Fruit fly (Drosophila melanogaster) whole organism, embryonic: ENCODE measurements around the gene Taf10.
A peak's percentile ranks its signal among the peaks of the same experiment; 100 is the strongest.

ENCODE experiments used
- CG10274 ChIP-seq: fragments of 200-800 bp; sonication (Bioruptor generic); optimal IDR thresholded peaks from 3 replicates; lab custom pipeline; 2017; ENCODE audit warnings: missing biosample characterization, mild to moderate bottlenecking, missing genetic modification characterization
- CG11398 ChIP-seq: fragments of 200-800 bp; sonication (Bioruptor generic); optimal IDR thresholded peaks from 2 replicates; lab custom pipeline; 2016; ENCODE audit warnings: missing biosample characterization, missing genetic modification characterization
- CG11723 ChIP-seq: fragments of 200-800 bp; sonication (Bioruptor generic); optimal IDR thresholded peaks from 2 replicates; lab custom pipeline; 2017; ENCODE audit warnings: missing biosample characterization, mild to moderate bottlenecking, missing genetic modification characterization
- CG12071 ChIP-seq: fragments of 200-800 bp; sonication (Bioruptor generic); optimal IDR thresholded peaks from 3 replicates; lab custom pipeline; 2018; ENCODE audit warnings: missing biosample characterization, mild to moderate bottlenecking, missing genetic modification characterization
- CG12219 ChIP-seq: fragments of 200-800 bp; sonication (Bioruptor generic); optimal IDR thresholded peaks from 3 replicates; lab custom pipeline; 2018; ENCODE audit warnings: missing biosample characterization, mild to moderate bottlenecking, missing genetic modification characterization
- CG15011 ChIP-seq: fragments of 200-800 bp; sonication (Bioruptor generic); optimal IDR thresholded peaks from 3 replicates; lab custom pipeline; 2018; ENCODE audit warnings: missing biosample characterization, mild to moderate bottlenecking, missing genetic modification characterization
- CG4328 ChIP-seq: fragments of 200-800 bp; sonication (Bioruptor generic); optimal IDR thresholded peaks from 3 replicates; lab custom pipeline; 2017; ENCODE audit warnings: missing biosample characterization, missing genetic modification reagents, missing genetic modification characterization
- CG4707 ChIP-seq: fragments of 200-800 bp; sonication (Bioruptor generic); optimal IDR thresholded peaks from 2 replicates; lab custom pipeline; 2018; ENCODE audit warnings: missing biosample characterization, mild to moderate bottlenecking, missing genetic modification characterization, moderate library complexity
- CG7357 ChIP-seq: fragments of 200-800 bp; sonication (Bioruptor generic); IDR thresholded peaks from 3 replicates; pipeline ENCODE4 v1.3.6; 2022; ENCODE audit warnings: missing biosample characterization, missing genetic modification characterization
- CG9727 ChIP-seq: fragments of 200-800 bp; sonication (Bioruptor generic); optimal IDR thresholded peaks from 3 replicates; lab custom pipeline; 2017; ENCODE audit warnings: missing biosample characterization, mild to moderate bottlenecking, missing genetic modification characterization
- Dfd ChIP-seq, 2 experiments: fragments of >200 bp; optimal IDR thresholded peaks; 2 replicates each; lab custom pipeline; 2017; ENCODE audit warnings: missing biosample characterization in 2 of 2, missing genetic modification characterization in 2 of 2
- Eip74EF ChIP-seq, 2 experiments: fragments of 200-800 bp in 1 of 2; fragments of >200 bp in 1 of 2; sonication (Bioruptor generic) in 1 of 2; optimal IDR thresholded peaks; 2 replicates each; lab custom pipeline; 2017 to 2019; ENCODE audit warnings: missing biosample characterization in 2 of 2, missing genetic modification characterization in 2 of 2, mild to moderate bottlenecking in 1 of 2, moderate library complexity in 1 of 2
- Fer2 ChIP-seq: fragments of 200-800 bp; sonication (Bioruptor generic); optimal IDR thresholded peaks from 2 replicates; lab custom pipeline; 2018; ENCODE audit warnings: missing biosample characterization, mild to moderate bottlenecking, missing genetic modification characterization, moderate library complexity
- H15 ChIP-seq: fragments of 200-800 bp; sonication (Bioruptor generic); IDR thresholded peaks from 3 replicates; pipeline ENCODE4 v1.3.6; 2022; ENCODE audit warnings: missing biosample characterization, missing genetic modification characterization
- HLH3B ChIP-seq: fragments of 200-800 bp; sonication (Bioruptor generic); IDR thresholded peaks from 2 replicates; pipeline ENCODE4 v1.3.6; 2022; ENCODE audit warnings: missing biosample characterization, missing genetic modification characterization
- Hey ChIP-seq: fragments of 200-800 bp; sonication (Bioruptor generic); optimal IDR thresholded peaks from 3 replicates; lab custom pipeline; 2018; ENCODE audit warnings: missing biosample characterization, mild to moderate bottlenecking, missing genetic modification characterization
- Hsf ChIP-seq: fragments of 200-800 bp; sonication (Bioruptor generic); optimal IDR thresholded peaks from 3 replicates; lab custom pipeline; 2016; ENCODE audit warnings: missing biosample characterization, missing genetic modification characterization
- Lim3 ChIP-seq: fragments of 200-800 bp; sonication (Bioruptor generic); IDR thresholded peaks from 2 replicates; pipeline ENCODE4 v1.3.6; 2022; ENCODE audit warnings: missing biosample characterization, missing genetic modification characterization
- Lpt ChIP-seq: fragments of >200 bp; optimal IDR thresholded peaks from 2 replicates; lab custom pipeline; 2018; ENCODE audit warnings: missing biosample characterization, missing genetic modification characterization
- Mrtf ChIP-seq: fragments of 200-800 bp; sonication (Bioruptor generic); IDR thresholded peaks from 3 replicates; pipeline ENCODE4 v1.3.6; 2022; ENCODE audit warnings: missing biosample characterization, missing genetic modification characterization
- Nf-YC ChIP-seq: fragments of 200-800 bp; optimal IDR thresholded peaks from 3 replicates; lab custom pipeline; 2019; ENCODE audit warnings: missing biosample characterization, mild to moderate bottlenecking, missing genetic modification characterization, moderate library complexity
- NfI ChIP-seq: fragments of 200-800 bp; sonication (Bioruptor generic); optimal IDR thresholded peaks from 3 replicates; lab custom pipeline; 2018; ENCODE audit warnings: missing biosample characterization, mild to moderate bottlenecking, missing genetic modification characterization, moderate library complexity
- Opbp ChIP-seq: fragments of 200-800 bp; sonication (Bioruptor generic); IDR thresholded peaks from 3 replicates; pipeline ENCODE4 v1.3.6; 2022; ENCODE audit warnings: missing biosample characterization, missing genetic modification characterization; ENCODE audit not compliant: partially characterized antibody
- Pdp1 ChIP-seq, 2 experiments: fragments of 200-800 bp; sonication (Bioruptor generic); optimal IDR thresholded peaks; 3 replicates each; lab custom pipeline; 2016; ENCODE audit warnings: missing biosample characterization in 2 of 2, missing genetic modification characterization in 2 of 2, mild to moderate bottlenecking in 1 of 2, moderate library complexity in 1 of 2
- Ssrp ChIP-seq: fragments of 200-800 bp; sonication (Bioruptor generic); optimal IDR thresholded peaks from 2 replicates; lab custom pipeline; 2018; ENCODE audit warnings: missing biosample characterization, mild to moderate bottlenecking, missing genetic modification characterization, moderate library complexity
- Stat92E ChIP-seq, 3 experiments: fragments of >200 bp in 2 of 3; fragments of 200-800 bp in 1 of 3; sonication (Bioruptor generic) in 1 of 3; optimal IDR thresholded peaks; 2 replicates each; lab custom pipeline; 2017 to 2019; ENCODE audit warnings: missing biosample characterization in 3 of 3, missing genetic modification characterization in 3 of 3, mild to moderate bottlenecking in 1 of 3, moderate library complexity in 1 of 3
- TFAM ChIP-seq: fragments of 200-800 bp; sonication (Bioruptor generic); optimal IDR thresholded peaks from 2 replicates; lab custom pipeline; 2017; ENCODE audit warnings: missing biosample characterization, missing genetic modification characterization, inconsistent platforms
- bigmax ChIP-seq: fragments of 200-800 bp; sonication (Bioruptor generic); optimal IDR thresholded peaks from 2 replicates; lab custom pipeline; 2018; ENCODE audit warnings: missing biosample characterization, mild to moderate bottlenecking, missing genetic modification characterization
- disco-r ChIP-seq: fragments of 200-800 bp; sonication (Bioruptor generic); optimal IDR thresholded peaks from 2 replicates; lab custom pipeline; 2016; ENCODE audit warnings: missing biosample characterization, missing genetic modification characterization
- dmrt99B ChIP-seq: fragments of 200-800 bp; sonication (Bioruptor generic); optimal IDR thresholded peaks from 2 replicates; lab custom pipeline; 2018; ENCODE audit warnings: missing biosample characterization, mild to moderate bottlenecking, missing genetic modification characterization, moderate library complexity
- her ChIP-seq: fragments of 200-800 bp; sonication (Bioruptor generic); optimal IDR thresholded peaks from 2 replicates; lab custom pipeline; 2016; ENCODE audit warnings: missing biosample characterization, missing genetic modification characterization
- hkb ChIP-seq, 2 experiments: fragments of 200-800 bp in 1 of 2; fragments of >200 bp in 1 of 2; sonication (Bioruptor generic) in 1 of 2; IDR thresholded peaks in 1 of 2; optimal IDR thresholded peaks in 1 of 2; 2 replicates each; pipeline versions ENCODE4 v1.3.6 to Lab custom; 2017 to 2022; ENCODE audit warnings: missing biosample characterization in 1 of 2, missing genetic modification characterization in 1 of 2
- ind ChIP-seq: fragments of 200-800 bp; sonication (Bioruptor generic); optimal IDR thresholded peaks from 3 replicates; lab custom pipeline; 2016; ENCODE audit warnings: missing biosample characterization, missing genetic modification characterization
- kah ChIP-seq: fragments of 200-800 bp; sonication (Bioruptor generic); optimal IDR thresholded peaks from 2 replicates; lab custom pipeline; 2018; ENCODE audit warnings: missing biosample characterization, mild to moderate bottlenecking, missing genetic modification characterization
- peb ChIP-seq: fragments of 200-800 bp; sonication (Bioruptor generic); IDR thresholded peaks from 2 replicates; pipeline ENCODE4 v1.3.6; 2022; ENCODE audit warnings: missing biosample characterization, missing genetic modification characterization
- pzg ChIP-seq: fragments of 200-800 bp; sonication (Bioruptor generic); optimal IDR thresholded peaks from 3 replicates; lab custom pipeline; 2018; ENCODE audit warnings: missing biosample characterization, mild to moderate bottlenecking, missing genetic modification characterization, moderate library complexity
- ranshi ChIP-seq: fragments of 200-800 bp; sonication (Bioruptor generic); IDR thresholded peaks from 2 replicates; pipeline ENCODE4 v1.3.6; 2022; ENCODE audit warnings: missing biosample characterization, missing genetic modification characterization
- row ChIP-seq: fragments of 200-800 bp; sonication (Bioruptor generic); IDR thresholded peaks from 3 replicates; pipeline ENCODE4 v1.3.6; 2022; ENCODE audit warnings: missing biosample characterization, missing genetic modification characterization
- sc ChIP-seq, 3 experiments: fragments of >200 bp in 2 of 3; fragments of 200-800 bp in 1 of 3; sonication (Bioruptor generic) in 1 of 3; optimal IDR thresholded peaks; 2 replicates in 2 of 3; 3 replicates in 1 of 3; lab custom pipeline; 2017; ENCODE audit warnings: mild to moderate bottlenecking in 1 of 3, missing biosample characterization in 1 of 3, missing genetic modification characterization in 1 of 3, missing genetic modification reagents in 1 of 3
- schlank ChIP-seq: fragments of 200-800 bp; sonication (Bioruptor generic); optimal IDR thresholded peaks from 2 replicates; lab custom pipeline; 2018; ENCODE audit warnings: missing biosample characterization, mild to moderate bottlenecking, missing genetic modification characterization
- shn ChIP-seq: fragments of 200-800 bp; sonication (Bioruptor generic); optimal IDR thresholded peaks from 3 replicates; lab custom pipeline; 2016; ENCODE audit warnings: missing biosample characterization, missing genetic modification characterization
- sisA ChIP-seq: fragments of 200-800 bp; sonication (Bioruptor generic); IDR thresholded peaks from 2 replicates; pipeline ENCODE4 v1.3.6; 2022; ENCODE audit warnings: missing biosample characterization, missing genetic modification characterization
- sna ChIP-seq: fragments of 200-800 bp; sonication (Bioruptor generic); IDR thresholded peaks from 2 replicates; pipeline ENCODE4 v1.3.6; 2022; ENCODE audit warnings: missing biosample characterization, missing genetic modification characterization; ENCODE audit not compliant: partially characterized antibody
- so ChIP-seq: fragments of 200-800 bp; sonication (Bioruptor generic); IDR thresholded peaks from 3 replicates; pipeline ENCODE4 v1.3.6; 2022; ENCODE audit warnings: missing biosample characterization, missing genetic modification characterization
- stwl ChIP-seq: fragments of 200-800 bp; sonication (Bioruptor generic); optimal IDR thresholded peaks from 3 replicates; lab custom pipeline; 2018; ENCODE audit warnings: missing biosample characterization, mild to moderate bottlenecking, missing genetic modification characterization, moderate library complexity
- unpg ChIP-seq: fragments of 200-800 bp; sonication (Bioruptor generic); optimal IDR thresholded peaks from 3 replicates; lab custom pipeline; 2018; ENCODE audit warnings: missing biosample characterization, mild to moderate bottlenecking, missing genetic modification characterization, moderate library complexity
- wdn ChIP-seq: fragments of 200-800 bp; sonication (Bioruptor generic); IDR thresholded peaks from 2 replicates; pipeline ENCODE4 v1.3.6; 2022; ENCODE audit warnings: missing biosample characterization, missing genetic modification characterization

Gene Taf10

dm6 chr2L:2765659-2766373 lies 1.9 kb upstream of the Taf10 start, which contains the start of the genes Snx21 and aph-1 (continued):
- peak; percentile 57 for TF ChIP-seq Hey (tag; lab: Kevin White, UChicago)
- TF ChIP-seq CG12071 (GFP tag; lab: Kevin White, UChicago): peak; percentile 63
- peak; percentile 78 to 91 for TF ChIP-seq Pdp1 (GFP tag; optimal IDR thresholded peaks at IDR 0.05; lab: Kevin White, UChicago)
- peak; percentile 82 for TF ChIP-seq Fer2 (tag; lab: Kevin White, UChicago)
- TF ChIP-seq CG4707 (GFP tag; lab: Kevin White, UChicago): peak; percentile 51
- peak; percentile 100 for TF ChIP-seq row
- TF ChIP-seq sna: no peak
- TF ChIP-seq Nf-YC (tag; lab: Kevin White, UChicago): peak; percentile 87
- TF ChIP-seq CG12219: peak; percentile 83
- TF ChIP-seq Dfd (GFP tag; optimal IDR thresholded peaks at IDR 0.05; lab: Kevin White, UChicago): no peak
- peak; percentile 93 for TF ChIP-seq ind (GFP tag; lab: Kevin White, UChicago)
- TF ChIP-seq her (GFP tag; lab: Kevin White, UChicago): peak; percentile 82
- peak; percentile 87 for TF ChIP-seq CG11723 (GFP tag; lab: Kevin White, UChicago)
- peak; percentile 93 for TF ChIP-seq shn (GFP tag; lab: Kevin White, UChicago)
- no peak for TF ChIP-seq sc (optimal IDR thresholded peaks at IDR 0.05; lab: Kevin White, UChicago)
- TF ChIP-seq sc (GFP tag; optimal IDR thresholded peaks at IDR 0.05; lab: Kevin White, UChicago): peak; percentile 87
- TF ChIP-seq CG4328 (GFP tag; lab: Kevin White, UChicago): peak; percentile 93
- TF ChIP-seq pzg: peak; percentile 56
- peak; percentile 40 for TF ChIP-seq hkb (optimal IDR thresholded peaks at IDR 0.05; lab: Kevin White, UChicago)
- peak; percentile 91 for TF ChIP-seq hkb (GFP tag; IDR thresholded peaks at IDR 0.05; lab: Robert Waterston, UW)
- TF ChIP-seq Lim3 (GFP tag; lab: Robert Waterston, UW): 0 out of 2 replicates have a peak, but pooled peaks have one; percentile 58
- TF ChIP-seq Hsf (GFP tag; lab: Kevin White, UChicago): peak; percentile 87
- TF ChIP-seq Opbp (GFP tag; lab: Robert Waterston, UW): no peak
- peak; percentile 63 for TF ChIP-seq schlank (tag; lab: Kevin White, UChicago)
- TF ChIP-seq HLH3B (GFP tag; lab: Robert Waterston, UW): peak; percentile 81
- TF ChIP-seq ranshi (GFP tag; lab: Robert Waterston, UW): peak; percentile 89
- peak; percentile 89 for TF ChIP-seq sisA (GFP tag; lab: Robert Waterston, UW)
- peak; percentile 90 for TF ChIP-seq so (GFP tag; lab: Robert Waterston, UW)
- peak in 1 of 2 experiments; percentile 90 for TF ChIP-seq Eip74EF (GFP tag; optimal IDR thresholded peaks at IDR 0.05; lab: Kevin White, UChicago)
- peak; percentile 94 for TF ChIP-seq dmrt99B (tag; lab: Kevin White, UChicago)
- TF ChIP-seq Lpt (GFP tag; lab: Kevin White, UChicago): no peak
- peak; percentile 90 for TF ChIP-seq Ssrp (tag; lab: Kevin White, UChicago)
- peak; percentile 16 for TF ChIP-seq TFAM (GFP tag; lab: Kevin White, UChicago)
- peak; percentile 84; the same call in 2 of the 3 replicates for TF ChIP-seq CG7357 (GFP tag; lab: Robert Waterston, UW)
- peak; percentile 91 for TF ChIP-seq NfI (GFP tag; lab: Kevin White, UChicago)
- peak; percentile 46 for TF ChIP-seq stwl (tag; lab: Kevin White, UChicago)
- TF ChIP-seq CG11398 (GFP tag; lab: Kevin White, UChicago): peak; percentile 73
- TF ChIP-seq H15 (GFP tag; lab: Robert Waterston, UW): peak; percentile 57
- peak in 1 of 3 experiments; percentile 71 for TF ChIP-seq Stat92E (GFP tag; optimal IDR thresholded peaks at IDR 0.05; lab: Kevin White, UChicago)
- peak; percentile 84 for TF ChIP-seq kah
- TF ChIP-seq disco-r: peak; percentile 75
- peak; percentile 81 for TF ChIP-seq peb (GFP tag; lab: Robert Waterston, UW)
- peak; percentile 83 for TF ChIP-seq wdn (GFP tag; lab: Robert Waterston, UW)
- TF ChIP-seq CG10274: peak; percentile 99
- TF ChIP-seq CG9727 (GFP tag; lab: Kevin White, UChicago): peak; percentile 92
- no peak for TF ChIP-seq bigmax (GFP tag; lab: Kevin White, UChicago)
- TF ChIP-seq Mrtf: peak; percentile 77
- peak; percentile 85 for TF ChIP-seq CG15011 (GFP tag; lab: Kevin White, UChicago)
- TF ChIP-seq unpg: peak; percentile 94
